Worm (Caenorhabditis elegans) whole organism, L2 larva: ENCODE measurements around the gene C01G12.9.

Source experiments
- R02D3.7 ChIP-seq: fragments of 150-350 bp; optimal IDR thresholded peaks from 2 replicates; lab custom pipeline; 2014; ENCODE audit warnings: missing biosample characterization, missing genetic modification characterization
- Y55F3AM.14 ChIP-seq: fragments of 200-800 bp; sonication (Bioruptor generic); optimal IDR thresholded peaks from 2 replicates; lab custom pipeline; 2018; ENCODE audit warnings: mild to moderate bottlenecking, missing genetic modification characterization, missing compliant biosample characterization
- ZK546.5 ChIP-seq: sonication (generic microtip); optimal IDR thresholded peaks from 2 replicates; lab custom pipeline; 2017; ENCODE audit warnings: missing biosample characterization, missing genetic modification characterization
- alr-1 ChIP-seq: fragments of 150-350 bp; optimal IDR thresholded peaks from 2 replicates; lab custom pipeline; 2014; ENCODE audit warnings: missing biosample characterization, missing genetic modification characterization
- aly-2 ChIP-seq: fragments of 150-350 bp; optimal IDR thresholded peaks from 2 replicates; lab custom pipeline; 2014; ENCODE audit warnings: missing biosample characterization, missing genetic modification characterization
- ama-1 ChIP-seq: fragments of 150-350 bp; optimal IDR thresholded peaks from 2 replicates; lab custom pipeline; 2018; ENCODE audit warnings: inconsistent platforms
- blmp-1 ChIP-seq: sonication (generic microtip); optimal IDR thresholded peaks from 2 replicates; lab custom pipeline; 2017; ENCODE audit warnings: missing genetic modification characterization, mild to moderate bottlenecking, missing compliant biosample characterization, antibody characterized with exemption, moderate library complexity; ENCODE audit not compliant: insufficient read depth
- ceh-16 ChIP-seq: fragments of 150-350 bp; optimal IDR thresholded peaks from 2 replicates; lab custom pipeline; 2014; ENCODE audit warnings: missing biosample characterization, missing genetic modification characterization
- crh-2 ChIP-seq: sonication (generic microtip); optimal IDR thresholded peaks from 2 replicates; lab custom pipeline; 2017; ENCODE audit warnings: missing biosample characterization, missing genetic modification characterization
- dmd-4 ChIP-seq: sonication (generic microtip); optimal IDR thresholded peaks from 2 replicates; lab custom pipeline; 2017; ENCODE audit warnings: missing biosample characterization, missing genetic modification characterization
- egl-27 ChIP-seq: sonication (generic microtip); optimal IDR thresholded peaks from 3 replicates; lab custom pipeline; 2017; ENCODE audit warnings: missing biosample characterization, missing genetic modification reagents, missing genetic modification characterization
- elt-1 ChIP-seq: fragments of 150-350 bp; optimal IDR thresholded peaks from 2 replicates; lab custom pipeline; 2014; ENCODE audit warnings: missing biosample characterization, missing genetic modification characterization
- elt-3 ChIP-seq: sonication (generic microtip); optimal IDR thresholded peaks from 2 replicates; lab custom pipeline; 2017; ENCODE audit warnings: missing biosample characterization, missing genetic modification characterization
- fos-1 ChIP-seq: fragments of 150-350 bp; optimal IDR thresholded peaks from 2 replicates; lab custom pipeline; 2014; ENCODE audit warnings: missing biosample characterization, missing genetic modification characterization
- gmeb-1 ChIP-seq: fragments of 150-350 bp; optimal IDR thresholded peaks from 2 replicates; lab custom pipeline; 2014; ENCODE audit warnings: missing biosample characterization, missing genetic modification characterization
- lin-13 ChIP-seq: fragments of 150-350 bp; optimal IDR thresholded peaks from 2 replicates; lab custom pipeline; 2014; ENCODE audit warnings: missing biosample characterization, missing genetic modification reagents, missing genetic modification characterization
- lin-39 ChIP-seq: fragments of 150-350 bp; optimal IDR thresholded peaks from 2 replicates; lab custom pipeline; 2014; ENCODE audit warnings: missing biosample characterization, missing genetic modification reagents, missing genetic modification characterization
- mab-5 ChIP-seq: fragments of 150-350 bp; optimal IDR thresholded peaks from 2 replicates; lab custom pipeline; 2014; ENCODE audit warnings: missing biosample characterization, missing genetic modification characterization
- mdl-1 ChIP-seq, 2 experiments: fragments of 150-350 bp in 1 of 2; sonication (generic microtip) in 1 of 2; optimal IDR thresholded peaks; 2 replicates each; lab custom pipeline; 2017; ENCODE audit warnings: missing biosample characterization in 2 of 2, missing genetic modification characterization in 2 of 2
- nhr-11 ChIP-seq: fragments of 150-350 bp; optimal IDR thresholded peaks from 2 replicates; lab custom pipeline; 2014; ENCODE audit warnings: missing biosample characterization, missing genetic modification characterization
- nhr-12 ChIP-seq: fragments of 150-350 bp; optimal IDR thresholded peaks from 2 replicates; lab custom pipeline; 2014; ENCODE audit warnings: missing biosample characterization, missing genetic modification characterization
- nhr-21 ChIP-seq: fragments of 150-350 bp; optimal IDR thresholded peaks from 2 replicates; lab custom pipeline; 2014; ENCODE audit warnings: missing biosample characterization, missing genetic modification characterization
- nhr-237 ChIP-seq: fragments of 150-350 bp; optimal IDR thresholded peaks from 2 replicates; lab custom pipeline; 2014; ENCODE audit warnings: missing biosample characterization, missing genetic modification characterization
- nhr-77 ChIP-seq: fragments of 150-350 bp; optimal IDR thresholded peaks from 2 replicates; lab custom pipeline; 2014; ENCODE audit warnings: missing biosample characterization, missing genetic modification characterization
- peb-1 ChIP-seq: fragments of 150-350 bp; optimal IDR thresholded peaks from 2 replicates; lab custom pipeline; 2014; ENCODE audit warnings: missing biosample characterization, missing genetic modification characterization
- sem-4 ChIP-seq: fragments of 150-350 bp; optimal IDR thresholded peaks from 2 replicates; lab custom pipeline; 2014; ENCODE audit warnings: missing biosample characterization, missing genetic modification reagents, missing genetic modification characterization
- sma-3 ChIP-seq: sonication (generic microtip); optimal IDR thresholded peaks from 2 replicates; lab custom pipeline; 2016; ENCODE audit warnings: missing genetic modification reagents, missing genetic modification characterization, missing compliant biosample characterization
- sma-9 ChIP-seq, 2 experiments: fragments of 150-350 bp in 1 of 2; sonication (generic microtip) in 1 of 2; optimal IDR thresholded peaks; 2 replicates each; lab custom pipeline; 2014 to 2016; ENCODE audit warnings: missing genetic modification characterization in 2 of 2, mild to moderate bottlenecking in 1 of 2, missing biosample characterization in 1 of 2, missing compliant biosample characterization in 1 of 2, missing genetic modification reagents in 1 of 2, moderate library complexity in 1 of 2
- snpc-4 ChIP-seq: fragments of 150-350 bp; optimal IDR thresholded peaks from 2 replicates; lab custom pipeline; 2014; ENCODE audit warnings: missing biosample characterization, missing genetic modification characterization
- unc-55 ChIP-seq: fragments of 150-350 bp; sonication (generic microtip); optimal IDR thresholded peaks from 3 replicates; lab custom pipeline; 2014; ENCODE audit warnings: missing biosample characterization, missing genetic modification reagents, missing genetic modification characterization
- ztf-1 ChIP-seq: fragments of 200-800 bp; sonication (Bioruptor generic); conservative IDR thresholded peaks from 2 replicates; pipeline ENCODE4 v1.3.6; 2022; ENCODE audit warnings: missing genetic modification characterization, missing compliant biosample characterization
- ztf-4 ChIP-seq: fragments of 150-350 bp; optimal IDR thresholded peaks from 2 replicates; lab custom pipeline; 2014; ENCODE audit warnings: missing biosample characterization, missing genetic modification characterization

The C01G12.9 gene

ce11 chrII:14616927-14617326, 38.1 kb downstream of the C01G12.9 start:
- TF ChIP-seq sma-9 (GFP tag; optimal IDR thresholded peaks at IDR 0.05; lab: Kevin White, UChicago) (peak; percentile 50), sma-9 (tag; optimal IDR thresholded peaks at IDR 0.05; lab: Kevin White, UChicago) (no peak), fos-1 (tag; lab: Kevin White, UChicago) (peak; percentile 62), nhr-21 (tag; lab: Kevin White, UChicago) (peak; percentile 18), elt-3 (tag; lab: Kevin White, UChicago) (no peak), sma-3 (GFP tag; lab: Kevin White, UChicago) (peak; percentile 29), gmeb-1 (peak; percentile 43)

- TF ChIP-seq crh-2 (tag; lab: Kevin White, UChicago) = no peak
- TF ChIP-seq peb-1 (tag; lab: Kevin White, UChicago) = no peak
- no peak for TF ChIP-seq aly-2 (tag; lab: Kevin White, UChicago)
- TF ChIP-seq ztf-1 = no peak
- TF ChIP-seq egl-27 (tag; lab: Kevin White, UChicago) = no peak
- no peak for TF ChIP-seq mdl-1 (tag; optimal IDR thresholded peaks at IDR 0.05; lab: Kevin White, UChicago)
- TF ChIP-seq sma-9 (GFP tag; optimal IDR thresholded peaks at IDR 0.05; lab: Kevin White, UChicago) = no peak
- no peak for TF ChIP-seq sma-9 (tag; optimal IDR thresholded peaks at IDR 0.05; lab: Kevin White, UChicago)
- no peak for TF ChIP-seq lin-39
- TF ChIP-seq elt-3 (tag; lab: Kevin White, UChicago) = no peak
- no peak for TF ChIP-seq R02D3.7 (tag; lab: Kevin White, UChicago)
These were observed 39.3 kb downstream of the C01G12.9 start for ce11 chrII:14618158-14618557.

- TF ChIP-seq fos-1 (tag; lab: Kevin White, UChicago) = no peak
- TF ChIP-seq sma-3 (GFP tag; lab: Kevin White, UChicago) = peak; percentile 1
- no peak for TF ChIP-seq ZK546.5 (tag; lab: Kevin White, UChicago)
- peak; percentile 1 for TF ChIP-seq nhr-21 (tag; lab: Kevin White, UChicago)
These were observed 39.9 kb downstream of the C01G12.9 start for ce11 chrII:14618764-14619163.

ce11 chrII:14619806-14620205, 41.0 kb downstream of the C01G12.9 start:
- TF ChIP-seq nhr-21 (tag; lab: Kevin White, UChicago) (peak; percentile 40), blmp-1 (no peak), gmeb-1 (no peak), sem-4 (tag; lab: Kevin White, UChicago) (no peak), ztf-4 (no peak), sma-9 (GFP tag; optimal IDR thresholded peaks at IDR 0.05; lab: Kevin White, UChicago) (peak; percentile 28), sma-9 (tag; optimal IDR thresholded peaks at IDR 0.05; lab: Kevin White, UChicago) (no peak)
- TF ChIP-seq, all 48 proteins: peak for 2

- TF ChIP-seq lin-13 (GFP tag; lab: Kevin White, UChicago) (no peak), sma-3 (GFP tag; lab: Kevin White, UChicago) (no peak), elt-3 (tag; lab: Kevin White, UChicago) (no peak)
These were observed 41.9 kb downstream of the C01G12.9 start for ce11 chrII:14620730-14621129.

ce11 chrII:14622758-14623157, 43.9 kb downstream of the C01G12.9 start, which contains the start of gene mltn-10:
Gene mltn-10 (plus strand): TSS chrII:14623058.
- TF ChIP-seq Y55F3AM.14 (GFP tag; lab: Kevin White, UChicago) (no peak), dmd-4 (tag; lab: Kevin White, UChicago) (no peak), ceh-16 (tag; lab: Kevin White, UChicago) (no peak), alr-1 (tag; lab: Kevin White, UChicago) (no peak), blmp-1 (no peak), ZK546.5 (tag; lab: Kevin White, UChicago) (no peak), mab-5 (no peak), nhr-12 (tag; lab: Kevin White, UChicago) (no peak), nhr-77 (no peak), aly-2 (tag; lab: Kevin White, UChicago) (no peak), unc-55 (GFP tag; lab: Kevin White, UChicago) (no peak), snpc-4 (no peak), elt-1 (no peak), lin-39 (no peak), ama-1 (lab: Kevin White, UChicago) (no peak), ztf-1 (no peak), nhr-237 (tag; lab: Kevin White, UChicago) (no peak), nhr-11 (tag; lab: Kevin White, UChicago) (no peak)
